Comparison of ENCODE assay signal across 2 worm cellular contexts in genomic region chrIV:9403761-9404420, ce11.
TF ChIP-seq lines count a peak whose summit lies in the region.

No protein-coding gene starts in this region.

TF ChIP-seq in whole organism, L1 larva, 84 proteins besides CTCF, POLR2A, EP300 and RAD21 (continued from another document):
- TF ChIP-seq efl-1 (optimal IDR thresholded peaks at IDR 0.05; lab: Kevin White, UChicago) = peak; percentile 93 to 96
- peak; percentile 92 to 99 for TF ChIP-seq efl-1 (GFP tag; optimal IDR thresholded peaks at IDR 0.05 in 1 of 2; lab: Kevin White, UChicago)
- TF ChIP-seq tbx-2 (tag; optimal IDR thresholded peaks at IDR 0.05; lab: Kevin White, UChicago) = peak; percentile 22
- TF ChIP-seq rnt-1 (tag; optimal IDR thresholded peaks at IDR 0.05; lab: Kevin White, UChicago) = peak; percentile 45
- TF ChIP-seq elt-3 (tag; optimal IDR thresholded peaks at IDR 0.05; lab: Kevin White, UChicago) = no peak
- no peak for TF ChIP-seq fkh-4 (tag; optimal IDR thresholded peaks at IDR 0.05; lab: Kevin White, UChicago; ENCODE audit: borderline replicate concordance)
- TF ChIP-seq lin-35 (GFP tag; optimal IDR thresholded peaks at IDR 0.05; lab: Kevin White, UChicago) = peak; percentile 87 to 93
- peak; percentile 45 for TF ChIP-seq xbp-1 (tag; optimal IDR thresholded peaks at IDR 0.05; lab: Kevin White, UChicago)
- TF ChIP-seq ceh-82 (tag; optimal IDR thresholded peaks at IDR 0.05; lab: Kevin White, UChicago) = peak in 1 of 3 experiments; percentile 8
- TF ChIP-seq ceh-8 (GFP tag; optimal IDR thresholded peaks at IDR 0.05; lab: Kevin White, UChicago) = no peak
- no peak for TF ChIP-seq elt-2 (tag; optimal IDR thresholded peaks at IDR 0.05; lab: Kevin White, UChicago)
- peak; percentile 49 for TF ChIP-seq nhr-71 (tag; optimal IDR thresholded peaks at IDR 0.05; lab: Kevin White, UChicago)
- TF ChIP-seq nhr-84 (tag; optimal IDR thresholded peaks at IDR 0.05; lab: Kevin White, UChicago) = no peak
- TF ChIP-seq nhr-20 (tag; optimal IDR thresholded peaks at IDR 0.05; lab: Kevin White, UChicago) = no peak
- TF ChIP-seq dsc-1 (tag; optimal IDR thresholded peaks at IDR 0.05; lab: Kevin White, UChicago) = peak; percentile 17
- peak; percentile 10 for TF ChIP-seq swsn-7 (tag; optimal IDR thresholded peaks at IDR 0.05; lab: Kevin White, UChicago)
- peak; percentile 22 for TF ChIP-seq snu-23 (GFP tag; optimal IDR thresholded peaks at IDR 0.05; lab: Kevin White, UChicago)
- peak; percentile 57 for TF ChIP-seq nhr-47 (tag; optimal IDR thresholded peaks at IDR 0.05; lab: Kevin White, UChicago)

TF ChIP-seq in whole organism, L4 larva, 104 proteins besides CTCF, POLR2A, EP300 and RAD21 (continued from another document):
- no peak for TF ChIP-seq mxl-2 (GFP tag; conservative IDR thresholded peaks at IDR 0.05; lab: Robert Waterston, UW)
